Worm (Caenorhabditis elegans): ENCODE measurements around the gene Y69A2AR.1.

Gene Y69A2AR.1

DNA sequence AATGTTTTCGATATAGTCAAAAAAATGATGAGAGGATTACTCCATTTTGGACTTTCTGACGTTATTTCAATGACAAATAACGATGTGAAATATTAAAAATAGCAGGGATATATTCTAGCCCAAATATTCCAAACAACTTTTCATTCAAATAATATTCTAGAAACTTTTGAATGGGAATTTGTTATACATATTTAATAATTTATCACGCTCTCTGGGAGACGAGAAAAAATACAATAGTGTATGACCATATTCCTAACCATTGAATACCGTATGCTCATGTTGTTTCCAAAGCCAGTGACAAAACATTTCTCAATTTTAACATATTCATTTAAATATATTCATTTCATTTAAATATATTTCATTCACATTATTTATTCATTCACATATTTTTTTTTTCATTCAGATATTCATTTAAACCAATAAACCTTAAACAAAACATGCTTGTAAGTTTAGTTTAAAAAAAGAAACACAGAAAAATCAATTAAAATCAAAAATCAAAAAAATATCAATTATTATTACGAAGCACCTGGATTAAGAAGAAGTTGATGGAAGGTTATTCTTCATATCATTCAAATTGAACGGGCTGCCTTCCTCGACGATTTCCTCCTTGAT, 42.8 kb downstream of the Y69A2AR.1 start (continued):
- TF ChIP-seq Y53G8AR.9 (GFP tag; conservative IDR thresholded peaks at IDR 0.05) (peak; percentile 87), hmg-1.2 (GFP tag; IDR thresholded peaks at IDR 0.05) (no peak), nhr-90 (tag; optimal IDR thresholded peaks at IDR 0.05) (no peak), B0336.3 (GFP tag; IDR thresholded peaks at IDR 0.05) (peak; percentile 79), gei-17 (GFP tag; optimal IDR thresholded peaks at IDR 0.05) (peak; percentile 20), nhr-120 (GFP tag; IDR thresholded peaks at IDR 0.05) (no peak), Y67H2A.10 (GFP tag; conservative IDR thresholded peaks at IDR 0.05) (no peak), mes-4 (tag; optimal IDR thresholded peaks at IDR 0.05) (no peak), rpc-1 (optimal IDR thresholded peaks at IDR 0.05) (no peak), rpc-1 (tag; optimal IDR thresholded peaks at IDR 0.05) (no peak), Y53F4B.3 (GFP tag; IDR thresholded peaks at IDR 0.05) (no peak), F39B2.1 (GFP tag; IDR thresholded peaks at IDR 0.05) (no peak), ccch-3 (GFP tag; optimal IDR thresholded peaks at IDR 0.05) (no peak), egrh-3 (GFP tag; IDR thresholded peaks at IDR 0.05) (no peak), K11D2.4 (GFP tag; IDR thresholded peaks at IDR 0.05) (peak; percentile 55), Y56A3A.18 (GFP tag; IDR thresholded peaks at IDR 0.05) (peak; percentile 88), hmg-20 (GFP tag; IDR thresholded peaks at IDR 0.05) (peak; percentile 26; the same call in 1 of the 2 replicates), chd-7 (tag; optimal IDR thresholded peaks at IDR 0.05) (peak; percentile 48), dpl-1 (GFP tag; optimal IDR thresholded peaks at IDR 0.05) (no peak), xnd-1 (tag; optimal IDR thresholded peaks at IDR 0.05) (no peak), ZK185.1 (tag; optimal IDR thresholded peaks at IDR 0.05; ENCODE audit: poor library complexity, severe bottlenecking) (no peak), repo-1 (tag; optimal IDR thresholded peaks at IDR 0.05) (peak; percentile 24), ceh-79 (tag; optimal IDR thresholded peaks at IDR 0.05) (no peak), attf-3 (GFP tag; conservative IDR thresholded peaks at IDR 0.05) (no peak), cebp-2 (GFP tag; IDR thresholded peaks at IDR 0.05) (no peak), F23B12.7 (tag; optimal IDR thresholded peaks at IDR 0.05; ENCODE audit: insufficient read depth) (no peak), atf-7 (tag; optimal IDR thresholded peaks at IDR 0.05) (peak; percentile 65), sptf-2 (GFP tag; optimal IDR thresholded peaks at IDR 0.05) (no peak), pha-4 (tag; optimal IDR thresholded peaks at IDR 0.05) (no peak), cebp-1 (GFP tag; IDR thresholded peaks at IDR 0.05) (peak; percentile 68; the same call in 1 of the 2 replicates), cebp-1 (tag; optimal IDR thresholded peaks at IDR 0.05) (peak; percentile 76), ceh-91 (GFP tag; IDR thresholded peaks at IDR 0.05) (no peak), C06A6.2 (GFP tag; conservative IDR thresholded peaks at IDR 0.05) (peak; percentile 54; the same call in 1 of the 2 replicates), hsf-1 (GFP tag; IDR thresholded peaks at IDR 0.05) (0 out of 2 replicates have a peak, but pooled peaks have one; percentile 54), dpff-1 (tag; optimal IDR thresholded peaks at IDR 0.05) (no peak), ceh-27 (GFP tag; optimal IDR thresholded peaks at IDR 0.05) (no peak), madf-3 (GFP tag; IDR thresholded peaks at IDR 0.05) (peak; percentile 60; the same call in 1 of the 2 replicates), ama-1 (optimal IDR thresholded peaks at IDR 0.05) (no peak), ama-1 (GFP tag; optimal IDR thresholded peaks at IDR 0.05) (no peak), madf-10 (tag; optimal IDR thresholded peaks at IDR 0.05) (peak; percentile 60), ztf-25 (GFP tag; IDR thresholded peaks at IDR 0.05) (no peak), die-1 (tag; optimal IDR thresholded peaks at IDR 0.05) (no peak), B0019.2 (GFP tag; conservative IDR thresholded peaks at IDR 0.05) (no peak), hlh-26 (GFP tag; conservative IDR thresholded peaks at IDR 0.05) (no peak), nfya-1 (tag; optimal IDR thresholded peaks at IDR 0.05; ENCODE audit: borderline replicate concordance, insufficient read depth) (no peak), F57C9.4 (tag; optimal IDR thresholded peaks at IDR 0.05) (no peak), lsl-1 (GFP tag; optimal IDR thresholded peaks at IDR 0.05) (no peak), nfyb-1 (GFP tag; IDR thresholded peaks at IDR 0.05) (peak; percentile 90), lag-1 (GFP tag; IDR thresholded peaks at IDR 0.05) (no peak), nhr-80 (tag; optimal IDR thresholded peaks at IDR 0.05) (peak; percentile 21)

Measured in whole organism, young adult.